Worm (Caenorhabditis elegans): ENCODE data around the gene mttu-1.

mttu-1 gene

ce11 chrIV:11314885-11315284, 18.2 kb upstream of the mttu-1 start, which contains the start of the genes B0035.3, B0035.22 and pfd-4 (continued):
- TF ChIP-seq nhr-28 (tag; optimal IDR thresholded peaks at IDR 0.05) (no peak), mes-2 (tag; optimal IDR thresholded peaks at IDR 0.05; ENCODE audit: poor library complexity, severe bottlenecking) (peak; percentile 97), lin-13 (GFP tag; optimal IDR thresholded peaks at IDR 0.05) (no peak), php-3 (GFP tag; IDR thresholded peaks at IDR 0.05) (no peak), nhr-111 (GFP tag; optimal IDR thresholded peaks at IDR 0.05) (no peak), daf-16 (GFP tag; optimal IDR thresholded peaks at IDR 0.05) (no peak), daf-16 (tag; optimal IDR thresholded peaks at IDR 0.05) (peak; percentile 62), ztf-11 (tag; optimal IDR thresholded peaks at IDR 0.05) (no peak), unc-130 (GFP tag; optimal IDR thresholded peaks at IDR 0.05) (peak; percentile 74), hlh-30 (tag; optimal IDR thresholded peaks at IDR 0.05; ENCODE audit: insufficient read depth) (peak; percentile 32), lin-38 (GFP tag; IDR thresholded peaks at IDR 0.05) (peak; percentile 43), snpc-1.2 (GFP tag; IDR thresholded peaks at IDR 0.05) (no peak), mxl-3 (GFP tag; optimal IDR thresholded peaks at IDR 0.05) (no peak)

- TF ChIP-seq egl-43 (GFP tag; IDR thresholded peaks at IDR 0.05) (no peak), egl-27 (tag; optimal IDR thresholded peaks at IDR 0.05) (no peak), lin-39 (tag; optimal IDR thresholded peaks at IDR 0.05) (no peak), ces-1 (GFP tag; optimal IDR thresholded peaks at IDR 0.05) (no peak), dmd-9 (GFP tag; IDR thresholded peaks at IDR 0.05) (no peak), ZK337.2 (GFP tag; IDR thresholded peaks at IDR 0.05) (no peak), lin-38 (GFP tag; IDR thresholded peaks at IDR 0.05) (no peak), nhr-25 (tag; optimal IDR thresholded peaks at IDR 0.05; ENCODE audit: borderline replicate concordance, insufficient read depth) (no peak)
Observed at ce11 chrIV:11313880-11314279, 17.2 kb upstream of the mttu-1 start, which contains the start of gene dnj-2. Gene dnj-2 (minus strand): TSS chrIV:11313980.

ce11 chrIV:11311484-11311883, 14.8 kb upstream of the mttu-1 start:
- TF ChIP-seq ama-1 (optimal IDR thresholded peaks at IDR 0.05) (no peak), ctbp-1 (GFP tag; IDR thresholded peaks at IDR 0.05) (no peak), nhr-237 (tag; optimal IDR thresholded peaks at IDR 0.05) (no peak), vab-7 (GFP tag; IDR thresholded peaks at IDR 0.05) (no peak), D1046.2 (GFP tag; IDR thresholded peaks at IDR 0.05) (no peak), nhr-42 (GFP tag; IDR thresholded peaks at IDR 0.05) (no peak), attf-4 (tag; optimal IDR thresholded peaks at IDR 0.05) (no peak), Y5F2A.4 (GFP tag; optimal IDR thresholded peaks at IDR 0.05) (no peak), lim-7 (GFP tag; IDR thresholded peaks at IDR 0.05) (no peak), nhr-41 (GFP tag; IDR thresholded peaks at IDR 0.05) (no peak), Y105C5A.15 (GFP tag; IDR thresholded peaks at IDR 0.05) (no peak), T20F7.1 (GFP tag; optimal IDR thresholded peaks at IDR 0.05) (no peak), egl-43 (GFP tag; IDR thresholded peaks at IDR 0.05) (peak; percentile 29; the same call in 1 of the 2 replicates), F26F4.8 (GFP tag; conservative IDR thresholded peaks at IDR 0.05) (0 out of 2 replicates have a peak, but pooled peaks have one; percentile 45), nhr-102 (tag; optimal IDR thresholded peaks at IDR 0.05) (no peak), nhr-10 (tag; optimal IDR thresholded peaks at IDR 0.05) (no peak), lir-3 (tag; optimal IDR thresholded peaks at IDR 0.05) (no peak), nhr-6 (tag; optimal IDR thresholded peaks at IDR 0.05) (no peak), set-16 (GFP tag; IDR thresholded peaks at IDR 0.05) (peak; percentile 72), arid-1 (GFP tag; conservative IDR thresholded peaks at IDR 0.05) (no peak), ztf-11 (tag; optimal IDR thresholded peaks at IDR 0.05) (no peak), F10B5.3 (tag; optimal IDR thresholded peaks at IDR 0.05) (no peak), nhr-77 (tag; optimal IDR thresholded peaks at IDR 0.05) (no peak), lsy-2 (tag; optimal IDR thresholded peaks at IDR 0.05) (no peak), daf-8 (GFP tag; IDR thresholded peaks at IDR 0.05) (no peak), mdt-29 (GFP tag; IDR thresholded peaks at IDR 0.05) (no peak)

All from whole organism, L4 larva.